Worm (Caenorhabditis elegans) whole organism, mixed stage, embryonic: ENCODE data around the gene T27A10.5.

Source experiments
- ces-1 ChIP-seq: fragments of 150-350 bp; optimal IDR thresholded peaks from 2 replicates; lab custom pipeline; 2014; ENCODE audit warnings: missing biosample characterization, missing genetic modification reagents, missing genetic modification characterization
- elt-1 ChIP-seq: sonication (generic microtip); optimal IDR thresholded peaks from 2 replicates; lab custom pipeline; 2017; ENCODE audit warnings: missing genetic modification characterization, mild to moderate bottlenecking, missing compliant biosample characterization, antibody characterized with exemption, moderate library complexity, borderline replicate concordance; ENCODE audit not compliant: insufficient read depth
- elt-3 ChIP-seq: fragments of 150-350 bp; optimal IDR thresholded peaks from 2 replicates; lab custom pipeline; 2014; ENCODE audit warnings: missing biosample characterization, missing genetic modification characterization
- mab-5 ChIP-seq: fragments of 150-350 bp; optimal IDR thresholded peaks from 2 replicates; lab custom pipeline; 2014; ENCODE audit warnings: missing biosample characterization, missing genetic modification characterization
- nhr-12 ChIP-seq: fragments of 150-350 bp; optimal IDR thresholded peaks from 2 replicates; lab custom pipeline; 2014; ENCODE audit warnings: missing biosample characterization, missing genetic modification characterization
- nhr-237 ChIP-seq: fragments of 150-350 bp; optimal IDR thresholded peaks from 2 replicates; lab custom pipeline; 2014; ENCODE audit warnings: missing biosample characterization, missing genetic modification characterization
- nhr-76 ChIP-seq: sonication (generic microtip); optimal IDR thresholded peaks from 2 replicates; lab custom pipeline; 2017; ENCODE audit warnings: missing biosample characterization, missing genetic modification characterization
- pha-4 ChIP-seq: fragments of 150-350 bp; optimal IDR thresholded peaks from 2 replicates; lab custom pipeline; 2018; ENCODE audit warnings: missing biosample characterization, missing genetic modification reagents, missing genetic modification characterization
- unc-120 ChIP-seq: sonication (generic microtip); optimal IDR thresholded peaks from 2 replicates; lab custom pipeline; 2017; ENCODE audit warnings: missing genetic modification characterization, missing compliant biosample characterization; ENCODE audit not compliant: poor library complexity, severe bottlenecking
- ztf-11 ChIP-seq: fragments of 150-350 bp; optimal IDR thresholded peaks from 2 replicates; lab custom pipeline; 2014; ENCODE audit warnings: missing biosample characterization, missing genetic modification characterization

DNA sequence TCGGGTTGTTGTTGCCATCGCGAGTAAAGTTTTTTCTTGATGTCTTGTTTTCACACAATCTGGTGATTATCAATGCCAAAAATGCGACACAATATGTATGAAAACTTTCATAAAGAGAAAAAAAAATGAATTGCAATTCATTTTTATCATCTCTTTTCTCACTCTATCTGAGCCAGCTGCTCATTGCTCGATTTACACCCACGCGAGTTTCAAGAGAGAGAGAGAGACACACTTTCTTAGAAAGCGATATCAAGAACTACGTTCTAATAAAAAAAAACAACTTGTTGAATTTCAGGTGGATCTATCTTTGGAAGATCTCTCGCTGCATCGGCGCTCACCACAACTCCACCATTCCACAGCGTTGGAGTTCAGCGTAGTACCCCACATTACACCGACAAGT lies 29.2 kb upstream of the T27A10.5 start:
- TF ChIP-seq ztf-11 (tag; lab: Kevin White, UChicago) (no peak), nhr-12 (no peak), elt-3 (tag; lab: Kevin White, UChicago) (no peak), mab-5 (tag; lab: Kevin White, UChicago) (no peak), unc-120 (no peak), ces-1 (GFP tag; lab: Kevin White, UChicago) (no peak), nhr-237 (no peak), pha-4 (tag; lab: Kevin White, UChicago) (no peak), elt-1 (tag; lab: Kevin White, UChicago) (no peak), nhr-76 (no peak)
